Worm (Caenorhabditis elegans) whole organism, L4/young adult: Measurements from ENCODE around the gene fat-1.

Experiments
- W03F9.2 ChIP-seq: fragments of 150-350 bp; optimal IDR thresholded peaks from 2 replicates; lab custom pipeline; 2014; ENCODE audit warnings: missing biosample characterization, missing genetic modification characterization
- dao-5 ChIP-seq: sonication (generic microtip); optimal IDR thresholded peaks from 2 replicates; lab custom pipeline; 2016; ENCODE audit warnings: missing genotype, missing genetic modification characterization, moderate library complexity, missing compliant biosample characterization
- him-1 ChIP-seq: sonication (generic microtip); optimal IDR thresholded peaks from 2 replicates; lab custom pipeline; 2016; ENCODE audit warnings: missing genotype, missing genetic modification reagents, missing genetic modification characterization, missing compliant biosample characterization

fat-1 gene

DNA sequence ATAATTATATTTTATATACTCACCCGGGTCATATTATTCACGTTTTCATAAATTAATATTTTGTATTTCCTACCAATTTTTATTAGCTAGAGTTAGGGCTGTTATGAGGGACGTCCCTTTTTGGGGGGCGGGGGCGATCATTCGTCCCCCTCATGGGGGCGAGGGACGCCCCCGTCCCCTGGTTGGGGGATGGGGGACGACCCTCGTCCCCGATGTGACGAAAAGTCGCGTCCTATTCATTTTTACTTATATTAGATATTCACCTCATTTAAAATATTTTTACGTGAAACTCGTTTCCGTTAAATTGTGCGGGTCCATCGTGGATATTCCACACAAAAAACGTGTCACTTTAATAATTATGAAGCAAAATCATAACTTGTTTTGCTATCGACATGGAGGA, 33.1 kb downstream of the fat-1 start, which contains the start of gene W02A2.12:
Gene W02A2.12, minus strand, starts transcription at position 240 of the 400 bp plus-strand sequence.
- TF ChIP-seq W03F9.2 (no peak), him-1 (tag; lab: Kevin White, UChicago) (no peak), dao-5 (tag; lab: Kevin White, UChicago) (no peak)

DNA sequence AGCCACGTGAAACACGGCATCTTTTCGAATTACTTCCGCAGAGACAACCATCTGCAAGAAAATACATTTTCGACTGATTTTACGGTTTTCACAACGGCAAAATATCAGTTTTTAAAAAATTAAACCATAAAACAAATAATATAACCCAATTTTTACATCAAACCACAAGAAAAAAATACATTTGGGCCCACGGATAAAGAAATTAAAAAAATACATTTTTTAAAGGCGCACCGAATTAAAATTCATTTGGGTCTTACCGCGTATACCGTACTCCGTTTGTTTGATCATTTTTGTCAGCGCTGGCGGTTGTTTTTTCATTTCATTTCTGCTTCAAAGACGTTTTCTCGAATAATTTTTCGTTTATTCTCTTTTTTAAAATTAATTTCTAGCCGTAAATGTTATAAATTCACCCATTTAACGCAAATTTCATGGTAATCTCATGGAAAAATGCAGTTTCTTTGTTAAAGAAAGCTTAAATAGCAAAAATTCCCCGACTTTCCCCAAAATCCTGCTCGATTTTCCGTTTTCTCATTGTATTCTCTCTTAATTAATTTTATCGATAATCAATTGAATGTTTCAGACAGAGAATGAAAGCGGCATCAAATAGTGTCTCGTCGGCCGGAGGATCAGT, 37.8 kb downstream of the fat-1 start, which contains the start of the genes rec-8 and mex-5:
Gene rec-8, minus strand, starts transcription at position 51 of the 631 bp plus-strand sequence.
Gene mex-5, plus strand, starts transcription at position 581 of the 631 bp plus-strand sequence.
- peak; percentile 27 for TF ChIP-seq W03F9.2
- TF ChIP-seq him-1 (tag; lab: Kevin White, UChicago) = no peak

DNA sequence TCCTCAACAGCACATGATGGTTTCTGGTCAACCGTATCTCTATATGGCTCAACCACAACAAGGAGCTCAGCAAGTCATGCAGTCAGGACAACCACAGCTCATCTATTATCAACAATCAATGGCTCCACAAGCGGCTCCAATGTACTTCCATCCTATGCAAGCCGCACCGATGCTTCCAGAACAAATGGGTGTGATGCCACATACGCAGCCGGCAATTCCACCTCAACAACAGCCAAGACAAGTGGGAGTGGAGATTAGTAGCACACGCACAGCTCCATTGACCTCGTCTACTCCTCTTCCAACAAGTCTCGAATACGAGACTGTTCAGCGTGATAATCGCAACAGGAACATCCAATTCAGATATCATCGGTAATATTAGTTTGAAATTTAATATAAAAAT, 38.6 kb downstream of the fat-1 start:
- TF ChIP-seq W03F9.2 = no peak
- TF ChIP-seq him-1 (tag; lab: Kevin White, UChicago) = no peak
- TF ChIP-seq dao-5 (tag; lab: Kevin White, UChicago) = no peak

DNA sequence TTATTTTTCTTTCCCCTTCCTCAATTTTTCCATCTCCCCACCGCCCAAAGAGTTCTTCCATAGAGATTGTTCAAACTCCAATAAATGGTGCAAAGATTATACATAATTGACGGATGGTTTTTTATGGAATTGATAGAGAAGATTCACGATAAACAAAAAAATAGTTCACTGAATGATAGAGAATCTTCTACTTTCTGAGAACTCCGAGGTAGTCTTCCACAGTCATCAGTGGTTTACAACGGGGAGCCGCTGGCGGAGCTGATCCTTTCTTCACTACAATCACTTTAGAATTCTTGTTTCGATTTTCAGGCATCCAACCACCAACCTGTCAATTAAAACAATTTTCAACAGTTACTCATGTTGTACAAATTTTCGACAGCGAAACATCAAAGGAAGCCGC, 40.6 kb downstream of the fat-1 start:
- TF ChIP-seq dao-5 (tag; lab: Kevin White, UChicago) = no peak
- TF ChIP-seq him-1 (tag; lab: Kevin White, UChicago) = no peak
- TF ChIP-seq W03F9.2 = no peak

DNA sequence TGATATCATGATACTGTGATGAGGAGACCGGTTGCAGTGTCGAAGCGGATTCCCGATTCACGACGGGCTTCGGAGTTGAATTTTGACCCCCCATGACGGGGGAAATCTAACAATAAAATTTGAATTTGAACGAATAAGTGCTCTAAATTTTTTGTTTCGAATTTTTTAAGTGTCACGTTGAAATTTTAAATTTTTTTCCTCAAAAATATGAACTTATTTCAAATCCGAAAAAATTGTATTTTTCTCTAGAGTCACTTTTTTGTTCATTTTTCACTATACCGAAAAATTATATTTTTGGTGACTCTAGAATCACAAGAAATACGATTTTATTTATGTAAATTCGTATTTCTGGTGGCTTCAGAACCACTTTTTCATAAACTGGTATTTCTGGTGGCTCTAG, 43.0 kb downstream of the fat-1 start, which contains the start of gene W02A2.8:
Gene W02A2.8, minus strand, starts transcription at position 101 of the 400 bp plus-strand sequence.
- no peak for TF ChIP-seq dao-5 (tag; lab: Kevin White, UChicago)
- no peak for TF ChIP-seq W03F9.2
- TF ChIP-seq him-1 (tag; lab: Kevin White, UChicago) = no peak

DNA sequence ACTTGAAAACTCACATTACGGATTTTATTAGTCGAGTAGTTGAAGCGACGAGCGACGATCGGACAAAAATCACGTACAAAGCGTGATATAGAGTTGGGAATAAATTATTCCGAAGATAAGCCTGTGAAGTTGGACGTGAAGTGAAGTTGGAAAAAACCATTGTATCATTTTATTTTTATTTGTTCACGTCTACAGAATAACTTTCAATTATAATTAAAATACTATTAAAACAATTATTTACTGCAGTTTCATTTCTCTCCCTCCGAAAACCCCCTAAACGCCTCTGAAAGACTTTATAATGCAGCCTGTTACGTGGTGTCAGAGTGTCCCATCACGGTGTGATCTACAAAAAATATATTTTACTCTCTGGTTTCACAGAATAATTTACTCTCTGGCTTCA, 44.7 kb downstream of the fat-1 start, which contains the start of gene Y62E10A.3:
Gene Y62E10A.3, minus strand, starts transcription at position 101 of the 400 bp plus-strand sequence.
- no peak for TF ChIP-seq him-1 (tag; lab: Kevin White, UChicago)
- TF ChIP-seq dao-5 (tag; lab: Kevin White, UChicago) = no peak
- no peak for TF ChIP-seq W03F9.2

DNA sequence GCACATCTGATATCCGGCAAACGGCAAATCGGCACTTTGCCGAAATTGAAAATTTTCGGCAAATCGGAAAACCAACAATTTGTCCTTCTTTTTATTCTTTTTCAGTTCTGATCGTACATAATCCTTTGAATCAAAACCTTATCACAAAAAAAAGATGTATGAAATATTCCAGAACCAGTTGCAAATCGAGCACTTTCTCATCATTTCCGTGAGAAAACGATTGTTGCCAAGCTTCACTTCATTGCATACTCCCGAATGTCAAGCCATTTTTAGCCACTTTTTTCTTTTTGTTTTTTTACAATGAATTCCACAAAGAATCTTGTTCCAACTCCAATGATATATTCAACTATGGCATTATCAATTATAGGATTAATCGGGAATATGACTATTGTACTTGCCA, 49.4 kb downstream of the fat-1 start, which contains the start of gene srsx-25:
Gene srsx-25, plus strand, starts transcription at position 301 of the 400 bp plus-strand sequence.
- TF ChIP-seq him-1 (tag; lab: Kevin White, UChicago) (no peak), dao-5 (tag; lab: Kevin White, UChicago) (no peak), W03F9.2 (no peak)
